Fruit fly (Drosophila melanogaster) whole organism, prepupa: Measurements from ENCODE around the gene Mical.

Experiments
- Blimp-1 ChIP-seq: fragments of 200-800 bp; sonication (Bioruptor generic); optimal IDR thresholded peaks from 3 replicates; lab custom pipeline; 2017; ENCODE audit warnings: missing biosample characterization, missing genetic modification characterization, mild to moderate bottlenecking, moderate library complexity, missing genetic modification reagents
- CG10631 ChIP-seq: fragments of 200-800 bp; sonication (Bioruptor generic); optimal IDR thresholded peaks from 2 replicates; lab custom pipeline; 2016; ENCODE audit warnings: missing biosample characterization, missing genetic modification characterization
- CG15336 ChIP-seq: fragments of 200-800 bp; sonication (Bioruptor generic); IDR thresholded peaks from 2 replicates; pipeline ENCODE4 v1.3.6; 2022; ENCODE audit warnings: missing biosample characterization, missing genetic modification characterization
- CG16779 ChIP-seq: fragments of 200-800 bp; sonication (Bioruptor generic); optimal IDR thresholded peaks from 3 replicates; lab custom pipeline; 2017; ENCODE audit warnings: missing biosample characterization, mild to moderate bottlenecking, missing genetic modification characterization
- CG3032 ChIP-seq: fragments of 200-800 bp; optimal IDR thresholded peaks from 2 replicates; lab custom pipeline; 2019; ENCODE audit warnings: missing biosample characterization, mild to moderate bottlenecking, missing genetic modification characterization, moderate library complexity
- CG31627 ChIP-seq: fragments of 200-800 bp; sonication (Bioruptor generic); optimal IDR thresholded peaks from 3 replicates; lab custom pipeline; 2016; ENCODE audit warnings: missing biosample characterization, missing genetic modification characterization
- CG32006 ChIP-seq: fragments of 200-800 bp; sonication (Bioruptor generic); optimal IDR thresholded peaks from 3 replicates; lab custom pipeline; 2017; ENCODE audit warnings: missing biosample characterization, mild to moderate bottlenecking, missing genetic modification characterization
- CG34406 ChIP-seq: fragments of 200-800 bp; sonication (Bioruptor generic); optimal IDR thresholded peaks from 3 replicates; lab custom pipeline; 2016; ENCODE audit warnings: missing biosample characterization, missing genetic modification characterization
- CG3919 ChIP-seq: fragments of 200-800 bp; sonication (Bioruptor generic); optimal IDR thresholded peaks from 3 replicates; lab custom pipeline; 2016; ENCODE audit warnings: missing biosample characterization, missing genetic modification characterization
- CG6163 ChIP-seq: fragments of 200-800 bp; sonication (Bioruptor generic); IDR thresholded peaks from 3 replicates; pipeline ENCODE4 v1.3.6; 2022; ENCODE audit warnings: missing biosample characterization, missing genetic modification characterization
- CG6792 ChIP-seq: fragments of 200-800 bp; sonication (Bioruptor generic); optimal IDR thresholded peaks from 3 replicates; lab custom pipeline; 2016; ENCODE audit warnings: missing biosample characterization, missing genetic modification characterization
- CG6808 ChIP-seq: fragments of 200-800 bp; sonication (Bioruptor generic); optimal IDR thresholded peaks from 3 replicates; lab custom pipeline; 2017; ENCODE audit warnings: missing biosample characterization, missing genetic modification characterization, mild to moderate bottlenecking, moderate library complexity, missing genetic modification reagents
- CG6854 ChIP-seq: fragments of 200-800 bp; sonication (Bioruptor generic); optimal IDR thresholded peaks from 2 replicates; lab custom pipeline; 2017; ENCODE audit warnings: missing biosample characterization, mild to moderate bottlenecking, missing genetic modification characterization
- CG8119 ChIP-seq: fragments of 200-800 bp; sonication (Bioruptor generic); IDR thresholded peaks from 3 replicates; pipeline ENCODE4 v1.3.6; 2022; ENCODE audit warnings: missing biosample characterization, missing genetic modification characterization
- CG8319 ChIP-seq: fragments of 200-800 bp; sonication (Bioruptor generic); optimal IDR thresholded peaks from 3 replicates; lab custom pipeline; 2016; ENCODE audit warnings: missing biosample characterization, missing genetic modification characterization
- CG8632 ChIP-seq: fragments of 200-800 bp; sonication (Bioruptor generic); optimal IDR thresholded peaks from 3 replicates; lab custom pipeline; 2016; ENCODE audit warnings: missing biosample characterization, missing genetic modification characterization
- CG9139 ChIP-seq: fragments of 200-800 bp; sonication (Bioruptor generic); optimal IDR thresholded peaks from 3 replicates; lab custom pipeline; 2017; ENCODE audit warnings: missing biosample characterization, mild to moderate bottlenecking, missing genetic modification characterization
- Eip75B ChIP-seq: fragments of 200-800 bp; sonication (Bioruptor generic); optimal IDR thresholded peaks from 3 replicates; lab custom pipeline; 2016; ENCODE audit warnings: missing biosample characterization, missing genetic modification characterization
- Eip78C ChIP-seq: fragments of 200-800 bp; sonication (Bioruptor generic); peaks from one replicate; lab custom pipeline; 2016; ENCODE audit warnings: missing biosample characterization, missing genetic modification characterization
- Eip93F ChIP-seq: fragments of 200-800 bp; sonication (Bioruptor generic); optimal IDR thresholded peaks from 2 replicates; lab custom pipeline; 2016; ENCODE audit warnings: missing biosample characterization, mild to moderate bottlenecking, missing genetic modification characterization
- Ets21C ChIP-seq: fragments of 200-800 bp; sonication (Bioruptor generic); optimal IDR thresholded peaks from 3 replicates; lab custom pipeline; 2016; ENCODE audit warnings: missing biosample characterization, missing genetic modification characterization
- Ets96B ChIP-seq: fragments of 200-800 bp; optimal IDR thresholded peaks from 2 replicates; lab custom pipeline; 2019; ENCODE audit warnings: missing biosample characterization, mild to moderate bottlenecking, missing genetic modification characterization, moderate library complexity
- Gug ChIP-seq: fragments of 200-800 bp; sonication (Bioruptor generic); IDR thresholded peaks from 2 replicates; pipeline ENCODE4 v1.3.6; 2022; ENCODE audit warnings: missing biosample characterization, missing genetic modification characterization
- Hr39 ChIP-seq: fragments of 200-800 bp; sonication (Bioruptor generic); optimal IDR thresholded peaks from 2 replicates; lab custom pipeline; 2016; ENCODE audit warnings: missing biosample characterization, missing genetic modification characterization
- Hr4 ChIP-seq: fragments of 200-800 bp; sonication (Bioruptor generic); optimal IDR thresholded peaks from 3 replicates; lab custom pipeline; 2016; ENCODE audit warnings: missing biosample characterization, missing genetic modification characterization
- Sox102F ChIP-seq: fragments of 200-800 bp; sonication (Bioruptor generic); optimal IDR thresholded peaks from 2 replicates; lab custom pipeline; 2016; ENCODE audit warnings: missing biosample characterization, mild to moderate bottlenecking, missing genetic modification characterization
- Sox14 ChIP-seq: fragments of 200-800 bp; sonication (Bioruptor generic); optimal IDR thresholded peaks from 3 replicates; lab custom pipeline; 2016; ENCODE audit warnings: missing biosample characterization, missing genetic modification characterization
- Sox15 ChIP-seq: fragments of 200-800 bp; sonication (Bioruptor generic); optimal IDR thresholded peaks from 3 replicates; lab custom pipeline; 2016; ENCODE audit warnings: missing biosample characterization, missing genetic modification characterization
- achi ChIP-seq: fragments of 200-800 bp; sonication (Bioruptor generic); optimal IDR thresholded peaks from 3 replicates; lab custom pipeline; 2016; ENCODE audit warnings: missing biosample characterization, missing genetic modification characterization
- acj6 ChIP-seq: fragments of 200-800 bp; sonication (Bioruptor generic); optimal IDR thresholded peaks from 3 replicates; lab custom pipeline; 2016; ENCODE audit warnings: missing biosample characterization, missing genetic modification characterization
- cyc ChIP-seq: fragments of 200-800 bp; sonication (Bioruptor generic); optimal IDR thresholded peaks from 3 replicates; lab custom pipeline; 2016; ENCODE audit warnings: missing biosample characterization, missing genetic modification characterization
- dac ChIP-seq: fragments of 200-800 bp; sonication (Bioruptor generic); optimal IDR thresholded peaks from 2 replicates; lab custom pipeline; 2017; ENCODE audit warnings: missing biosample characterization, mild to moderate bottlenecking, missing genetic modification characterization
- dsx ChIP-seq: fragments of 200-800 bp; optimal IDR thresholded peaks from 3 replicates; lab custom pipeline; 2019; ENCODE audit warnings: missing biosample characterization, mild to moderate bottlenecking, missing genetic modification characterization, moderate library complexity; ENCODE audit not compliant: poor library complexity, severe bottlenecking
- eg ChIP-seq: fragments of 200-800 bp; sonication (Bioruptor generic); IDR thresholded peaks from 3 replicates; pipeline ENCODE4 v1.3.6; 2022; ENCODE audit warnings: missing biosample characterization, missing genetic modification characterization
- esn ChIP-seq: fragments of 200-800 bp; sonication (Bioruptor generic); optimal IDR thresholded peaks from 2 replicates; lab custom pipeline; 2016; ENCODE audit warnings: missing biosample characterization, mild to moderate bottlenecking, missing genetic modification characterization, moderate library complexity
- fd59A ChIP-seq: fragments of 200-800 bp; sonication (Bioruptor generic); optimal IDR thresholded peaks from 2 replicates; lab custom pipeline; 2017; ENCODE audit warnings: missing biosample characterization, mild to moderate bottlenecking, missing genetic modification characterization, missing genetic modification reagents
- lz ChIP-seq: fragments of 200-800 bp; sonication (Bioruptor generic); optimal IDR thresholded peaks from 3 replicates; lab custom pipeline; 2016; ENCODE audit warnings: missing biosample characterization, missing genetic modification characterization
- net ChIP-seq: fragments of 200-800 bp; sonication (Bioruptor generic); optimal IDR thresholded peaks from 3 replicates; lab custom pipeline; 2016; ENCODE audit warnings: missing biosample characterization, missing genetic modification characterization
- pdm3 ChIP-seq: fragments of 200-800 bp; sonication (Bioruptor generic); optimal IDR thresholded peaks from 3 replicates; lab custom pipeline; 2016; ENCODE audit warnings: missing biosample characterization, missing genetic modification characterization
- ss ChIP-seq, 2 experiments: fragments of 200-800 bp; sonication (Bioruptor generic); optimal IDR thresholded peaks; 2 replicates in 1 of 2; 3 replicates in 1 of 2; lab custom pipeline; 2017 to 2018; ENCODE audit warnings: mild to moderate bottlenecking in 2 of 2, missing biosample characterization in 2 of 2, missing genetic modification characterization in 2 of 2, moderate library complexity in 1 of 2
- svp ChIP-seq: fragments of 200-800 bp; sonication (Bioruptor generic); peaks from one replicate; lab custom pipeline; 2016; ENCODE audit warnings: missing biosample characterization, missing genetic modification characterization
- topi ChIP-seq: fragments of 200-800 bp; sonication (Bioruptor generic); optimal IDR thresholded peaks from 3 replicates; lab custom pipeline; 2016; ENCODE audit warnings: missing biosample characterization, missing genetic modification characterization
- vri ChIP-seq: fragments of 200-800 bp; sonication (Bioruptor generic); optimal IDR thresholded peaks from 3 replicates; lab custom pipeline; 2016; ENCODE audit warnings: missing biosample characterization, mild to moderate bottlenecking, missing genetic modification characterization

The Mical gene

DNA sequence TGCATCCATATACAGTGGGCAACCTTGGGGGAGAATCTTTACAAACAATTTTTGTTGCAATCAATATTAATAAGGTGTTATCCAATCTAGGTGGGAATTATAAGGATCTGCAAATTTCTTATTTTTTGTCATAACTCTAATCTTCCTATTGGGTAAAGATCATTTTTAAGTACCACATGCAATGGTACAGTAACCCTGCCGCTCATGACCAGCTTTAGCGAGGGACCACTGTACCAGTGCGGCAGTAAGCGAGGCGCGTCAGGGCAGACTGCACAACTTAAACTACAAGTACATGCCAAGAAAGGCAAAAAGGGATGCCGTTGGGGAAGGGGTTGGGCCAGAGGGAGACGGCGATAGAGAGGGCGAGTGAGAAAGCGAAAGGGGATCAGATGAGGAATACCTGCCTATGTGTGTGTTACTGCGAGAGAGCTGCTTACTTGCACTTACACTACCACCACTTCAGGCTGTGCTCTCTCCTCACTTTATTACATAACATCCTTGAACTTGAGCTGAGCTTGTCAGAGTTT, 39.9 kb upstream of the Mical start (continued):
- TF ChIP-seq acj6, result peak; percentile 87
- no peak for TF ChIP-seq dac
- TF ChIP-seq fd59A, result peak; percentile 93
- peak; percentile 81 for TF ChIP-seq Sox15
- TF ChIP-seq Hr39 (GFP tag; lab: Kevin White, UChicago), result peak; percentile 81
- peak; percentile 87 to 89 for TF ChIP-seq ss (GFP tag; optimal IDR thresholded peaks at IDR 0.05; lab: Kevin White, UChicago)
- peak; percentile 83 for TF ChIP-seq CG8632
- no peak for TF ChIP-seq CG6854 (GFP tag; lab: Kevin White, UChicago)
- peak; percentile 67; the same call in 2 of the 3 replicates for TF ChIP-seq eg (GFP tag; lab: Robert Waterston, UW)
- peak; percentile 94 for TF ChIP-seq CG3032
- TF ChIP-seq dsx, result peak; percentile 90

DNA sequence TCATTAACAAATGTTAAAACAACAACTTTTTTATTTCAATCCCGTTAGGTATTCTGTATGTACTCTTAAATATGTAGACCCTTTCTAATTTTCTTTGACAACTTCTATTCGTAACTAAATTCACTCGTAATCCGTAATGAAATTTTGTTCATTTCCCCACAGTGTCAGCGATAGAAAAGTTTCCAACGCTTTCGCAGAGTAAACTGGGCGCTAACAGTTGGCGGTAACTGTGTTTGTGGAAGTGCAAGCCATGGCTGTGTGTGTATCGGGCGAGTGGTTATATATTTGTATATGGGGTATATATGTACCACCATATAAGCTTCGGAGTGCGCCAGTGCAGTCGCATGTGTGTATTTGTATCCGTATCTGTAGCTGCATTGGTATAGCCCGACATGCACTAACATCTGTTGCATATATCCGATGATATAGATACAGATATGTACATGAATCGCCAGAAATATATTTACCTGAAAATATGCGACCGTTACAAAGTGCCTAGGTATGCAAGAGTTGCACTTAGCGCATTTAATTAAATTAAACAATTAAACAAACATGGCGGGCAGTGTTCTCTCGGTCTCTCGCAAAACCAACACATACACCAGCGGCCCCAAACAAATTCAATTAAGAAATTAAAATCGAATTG, 38.9 kb upstream of the Mical start:
- TF ChIP-seq Sox102F (GFP tag; lab: Kevin White, UChicago), result no peak
- no peak for TF ChIP-seq CG34406 (GFP tag; lab: Kevin White, UChicago)
- no peak for TF ChIP-seq CG6854 (GFP tag; lab: Kevin White, UChicago)
- no peak for TF ChIP-seq Eip75B (GFP tag; lab: Kevin White, UChicago)
- peak; percentile 13 for TF ChIP-seq net (GFP tag; lab: Kevin White, UChicago)
- no peak for TF ChIP-seq eg (GFP tag; lab: Robert Waterston, UW)
- peak; percentile 27 for TF ChIP-seq CG31627 (GFP tag; lab: Kevin White, UChicago)
- TF ChIP-seq CG3032, result peak; percentile 21
- no peak for TF ChIP-seq CG9139 (GFP tag; lab: Kevin White, UChicago)
- TF ChIP-seq CG3919, result no peak
- peak; percentile 0 for TF ChIP-seq CG32006 (GFP tag; lab: Kevin White, UChicago)
- no peak for TF ChIP-seq pdm3 (GFP tag; lab: Kevin White, UChicago)
- peak; percentile 8 for TF ChIP-seq Ets21C (GFP tag; lab: Kevin White, UChicago)
- peak; percentile 0 for TF ChIP-seq achi (GFP tag; lab: Kevin White, UChicago)
- TF ChIP-seq vri (GFP tag; lab: Kevin White, UChicago), result peak; percentile 42
- no peak for TF ChIP-seq topi
- no peak for TF ChIP-seq dac
- TF ChIP-seq Sox15, result peak; percentile 24
- TF ChIP-seq esn, result peak; percentile 5
- TF ChIP-seq acj6, result peak; percentile 4
- TF ChIP-seq Eip78C (GFP tag; lab: Kevin White, UChicago), result peak; percentile 60
- peak; percentile 23 for TF ChIP-seq Sox14 (GFP tag; lab: Kevin White, UChicago)
- TF ChIP-seq Eip93F (GFP tag; lab: Kevin White, UChicago), result no peak
- no peak for TF ChIP-seq CG15336
- TF ChIP-seq lz (GFP tag; lab: Kevin White, UChicago), result no peak
- TF ChIP-seq Blimp-1 (GFP tag; lab: Kevin White, UChicago), result no peak
- no peak for TF ChIP-seq CG8319 (GFP tag; lab: Kevin White, UChicago)
- peak; percentile 28 for TF ChIP-seq Hr39 (GFP tag; lab: Kevin White, UChicago)
- TF ChIP-seq svp (GFP tag; lab: Kevin White, UChicago), result peak; percentile 40
- TF ChIP-seq CG8632, result no peak
- peak; percentile 33 for TF ChIP-seq cyc (GFP tag; lab: Kevin White, UChicago)
- no peak for TF ChIP-seq CG16779 (tag; lab: Kevin White, UChicago)
- TF ChIP-seq CG6808, result peak; percentile 10
- TF ChIP-seq CG10631 (GFP tag; lab: Kevin White, UChicago), result peak; percentile 12
- TF ChIP-seq CG6163 (GFP tag; lab: Robert Waterston, UW), result 0 out of 3 replicates have a peak, but pooled peaks have one; percentile 31
- peak; percentile 19 for TF ChIP-seq Ets96B (tag; lab: Kevin White, UChicago)
- TF ChIP-seq CG8119 (GFP tag; lab: Robert Waterston, UW), result no peak
- no peak for TF ChIP-seq Gug (GFP tag; lab: Robert Waterston, UW)
- TF ChIP-seq CG6792 (GFP tag; lab: Kevin White, UChicago), result no peak
- TF ChIP-seq Hr4 (GFP tag; lab: Kevin White, UChicago), result peak; percentile 20
- TF ChIP-seq, all 60 proteins: peak for 20
